Worm (Caenorhabditis elegans) whole organism, midembryonic: ENCODE results near the gene inx-8.

Source experiments
- T22C8.4 ChIP-seq: fragments of 200-800 bp; sonication (Bioruptor generic); IDR thresholded peaks from 2 replicates; pipeline ENCODE4 v1.3.6; 2022; ENCODE audit warnings: missing genetic modification characterization, missing compliant biosample characterization
- cog-1 ChIP-seq: sonication (generic microtip); optimal IDR thresholded peaks from 2 replicates; lab custom pipeline; 2016; ENCODE audit warnings: missing genetic modification characterization, missing compliant biosample characterization
- flt-1 ChIP-seq: fragments of 200-800 bp; sonication (Bioruptor generic); IDR thresholded peaks from 2 replicates; pipeline ENCODE4 v1.3.6; 2022; ENCODE audit warnings: missing genetic modification characterization, missing compliant biosample characterization
- ref-1 ChIP-seq: fragments of 200-800 bp; sonication (Bioruptor generic); conservative IDR thresholded peaks from 2 replicates; pipeline ENCODE4 v1.3.6; 2022; ENCODE audit warnings: missing genetic modification reagents, missing genetic modification characterization, missing compliant biosample characterization
- ztf-23 ChIP-seq: fragments of 200-800 bp; sonication (Bioruptor generic); IDR thresholded peaks from 2 replicates; pipeline ENCODE4 v1.3.6; 2022; ENCODE audit warnings: missing genetic modification reagents, missing genetic modification characterization, missing compliant biosample characterization

DNA sequence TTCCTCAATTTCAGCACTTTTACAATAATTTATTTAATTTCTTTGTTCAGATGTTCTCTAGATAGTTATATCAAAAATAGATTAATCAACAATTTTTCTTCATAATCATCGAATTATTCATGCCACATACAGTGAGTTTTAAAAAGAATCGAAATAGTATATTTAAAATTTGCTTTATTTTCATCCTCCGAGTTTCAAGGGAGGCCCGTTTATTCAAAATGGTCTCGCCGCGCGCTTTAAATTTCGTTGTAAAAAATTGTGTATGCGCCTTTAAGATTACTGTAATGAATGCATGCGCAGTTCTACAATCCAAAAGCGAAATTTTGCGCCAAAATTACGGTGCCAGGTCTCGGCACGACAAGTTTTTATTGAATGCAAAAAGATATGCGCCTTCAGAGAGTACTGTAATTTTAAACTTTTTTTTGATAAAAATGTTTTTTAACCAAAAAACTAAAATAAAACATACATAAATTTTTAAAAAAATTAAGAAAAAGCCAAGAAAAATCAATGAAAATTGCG is 13.8 kb upstream of the inx-8 start, which contains the start of gene ZK792.1:
- TF ChIP-seq cog-1 (tag; lab: Kevin White, UChicago): no peak
- no peak for TF ChIP-seq T22C8.4 (GFP tag; lab: Robert Waterston, UW)
- TF ChIP-seq flt-1 (GFP tag; lab: Robert Waterston, UW): no peak
- TF ChIP-seq ref-1 (GFP tag; lab: Robert Waterston, UW): no peak
- TF ChIP-seq ztf-23: no peak
